Fruit fly (Drosophila melanogaster) whole organism, embryonic: ENCODE results near the gene Uro.

ENCODE experiments used
- Atf3 ChIP-seq: fragments of 200-800 bp; sonication (Bioruptor generic); optimal IDR thresholded peaks from 3 replicates; lab custom pipeline; 2016; ENCODE audit warnings: missing biosample characterization, missing genetic modification characterization
- CG1024 ChIP-seq: fragments of 200-800 bp; sonication (Bioruptor generic); IDR thresholded peaks from 2 replicates; pipeline ENCODE4 v1.3.6; 2022; ENCODE audit warnings: missing biosample characterization, missing genetic modification characterization
- CG11723 ChIP-seq: fragments of 200-800 bp; sonication (Bioruptor generic); optimal IDR thresholded peaks from 2 replicates; lab custom pipeline; 2017; ENCODE audit warnings: missing biosample characterization, mild to moderate bottlenecking, missing genetic modification characterization
- CG13624 ChIP-seq: fragments of 200-800 bp; sonication (Bioruptor generic); optimal IDR thresholded peaks from 2 replicates; lab custom pipeline; 2016; ENCODE audit warnings: missing biosample characterization, missing genetic modification characterization
- CG17802 ChIP-seq: fragments of 200-800 bp; sonication (Bioruptor generic); optimal IDR thresholded peaks from 2 replicates; lab custom pipeline; 2018; ENCODE audit warnings: missing biosample characterization, mild to moderate bottlenecking, missing genetic modification characterization, moderate library complexity
- CG1832 ChIP-seq: fragments of 200-800 bp; sonication (Bioruptor generic); optimal IDR thresholded peaks from 2 replicates; lab custom pipeline; 2017; ENCODE audit warnings: missing biosample characterization, mild to moderate bottlenecking, missing genetic modification characterization, inconsistent platforms
- CG18764 ChIP-seq: fragments of 200-800 bp; sonication (Bioruptor generic); optimal IDR thresholded peaks from 3 replicates; lab custom pipeline; 2016; ENCODE audit warnings: missing biosample characterization, missing genetic modification characterization
- CG2129 ChIP-seq: fragments of 200-800 bp; sonication (Bioruptor generic); IDR thresholded peaks from 2 replicates; pipeline ENCODE4 v1.3.6; 2022; ENCODE audit warnings: missing biosample characterization, missing genetic modification characterization; ENCODE audit not compliant: partially characterized antibody
- CG31441 ChIP-seq: fragments of 200-800 bp; sonication (Bioruptor generic); IDR thresholded peaks from 2 replicates; pipeline ENCODE4 v1.3.6; 2022; ENCODE audit warnings: missing biosample characterization, missing genetic modification characterization
- CG34376 ChIP-seq: fragments of 200-800 bp; sonication (Bioruptor generic); optimal IDR thresholded peaks from 2 replicates; lab custom pipeline; 2018; ENCODE audit warnings: missing biosample characterization, mild to moderate bottlenecking, missing genetic modification characterization
- CG3995 ChIP-seq: fragments of 200-800 bp; sonication (Bioruptor generic); optimal IDR thresholded peaks from 3 replicates; lab custom pipeline; 2016; ENCODE audit warnings: missing biosample characterization, missing genetic modification characterization
- CG4730 ChIP-seq: fragments of 200-800 bp; sonication (Bioruptor generic); IDR thresholded peaks from 2 replicates; pipeline ENCODE4 v1.3.6; 2022; ENCODE audit warnings: missing biosample characterization, missing genetic modification characterization
- CG9437 ChIP-seq: fragments of 200-800 bp; sonication (Bioruptor generic); optimal IDR thresholded peaks from 2 replicates; lab custom pipeline; 2018; ENCODE audit warnings: missing biosample characterization, mild to moderate bottlenecking, missing genetic modification characterization
- CG9876 ChIP-seq: fragments of 200-800 bp; sonication (Bioruptor generic); optimal IDR thresholded peaks from 2 replicates; lab custom pipeline; 2016; ENCODE audit warnings: missing biosample characterization, missing genetic modification characterization
- Dek ChIP-seq: fragments of 200-800 bp; sonication (Bioruptor generic); optimal IDR thresholded peaks from 3 replicates; lab custom pipeline; 2019; ENCODE audit warnings: missing biosample characterization, mild to moderate bottlenecking, missing genetic modification characterization, moderate library complexity
- Dip3 ChIP-seq: fragments of 200-800 bp; sonication (Bioruptor generic); optimal IDR thresholded peaks from 3 replicates; lab custom pipeline; 2016; ENCODE audit warnings: missing biosample characterization, missing genetic modification characterization
- Doc2 ChIP-seq: fragments of 200-800 bp; sonication (Bioruptor generic); IDR thresholded peaks from 2 replicates; pipeline ENCODE4 v1.3.6; 2022; ENCODE audit warnings: missing biosample characterization, missing genetic modification characterization
- Doc3 ChIP-seq: fragments of 200-800 bp; sonication (Bioruptor generic); IDR thresholded peaks from 3 replicates; pipeline ENCODE4 v1.3.6; 2022; ENCODE audit warnings: missing biosample characterization, missing genetic modification characterization; ENCODE audit not compliant: partially characterized antibody
- E2f2 ChIP-seq: fragments of 200-800 bp; sonication (Bioruptor generic); IDR thresholded peaks from 2 replicates; pipeline ENCODE4 v1.3.6; 2022; ENCODE audit warnings: missing biosample characterization, missing genetic modification characterization
- HLHmδ ChIP-seq: fragments of 200-800 bp; sonication (Bioruptor generic); optimal IDR thresholded peaks from 2 replicates; lab custom pipeline; 2018; ENCODE audit warnings: missing biosample characterization, mild to moderate bottlenecking, missing genetic modification characterization, moderate library complexity
- Lpt ChIP-seq: fragments of >200 bp; optimal IDR thresholded peaks from 2 replicates; lab custom pipeline; 2018; ENCODE audit warnings: missing biosample characterization, missing genetic modification characterization
- Oaz ChIP-seq: fragments of 200-800 bp; sonication (Bioruptor generic); IDR thresholded peaks from 2 replicates; pipeline ENCODE4 v1.3.6; 2022; ENCODE audit warnings: missing biosample characterization, missing genetic modification characterization
- Rx ChIP-seq: fragments of 200-800 bp; sonication (Bioruptor generic); IDR thresholded peaks from 2 replicates; pipeline ENCODE4 v1.3.6; 2022; ENCODE audit warnings: missing biosample characterization, missing genetic modification characterization
- Ssrp ChIP-seq: fragments of 200-800 bp; sonication (Bioruptor generic); optimal IDR thresholded peaks from 2 replicates; lab custom pipeline; 2018; ENCODE audit warnings: missing biosample characterization, mild to moderate bottlenecking, missing genetic modification characterization, moderate library complexity
- Tbp ChIP-seq: fragments of >200 bp; optimal IDR thresholded peaks from 2 replicates; lab custom pipeline; 2018; ENCODE audit warnings: missing biosample characterization, missing genetic modification characterization
- amos ChIP-seq: fragments of 200-800 bp; sonication (Bioruptor generic); IDR thresholded peaks from 2 replicates; pipeline ENCODE4 v1.3.6; 2022; ENCODE audit warnings: missing biosample characterization, missing genetic modification characterization; ENCODE audit not compliant: partially characterized antibody
- ase ChIP-seq: fragments of 200-800 bp; sonication (Bioruptor generic); IDR thresholded peaks from 3 replicates; pipeline ENCODE4 v1.3.6; 2022; ENCODE audit warnings: missing biosample characterization, missing genetic modification characterization
- cato ChIP-seq: fragments of 200-800 bp; sonication (Bioruptor generic); optimal IDR thresholded peaks from 2 replicates; lab custom pipeline; 2016; ENCODE audit warnings: missing biosample characterization, missing genetic modification characterization, borderline replicate concordance
- cg ChIP-seq: fragments of 200-800 bp; sonication (Bioruptor generic); optimal IDR thresholded peaks from 3 replicates; lab custom pipeline; 2019; ENCODE audit warnings: missing biosample characterization, mild to moderate bottlenecking, missing genetic modification characterization, moderate library complexity
- chinmo ChIP-seq: fragments of 200-800 bp; sonication (Bioruptor generic); IDR thresholded peaks from 4 replicates; pipeline ENCODE4 v1.3.6; 2022; ENCODE audit warnings: missing biosample characterization, missing genetic modification characterization; ENCODE audit not compliant: partially characterized antibody
- crp ChIP-seq, 2 experiments: fragments of 200-800 bp; sonication (Bioruptor generic); optimal IDR thresholded peaks; 2 replicates in 1 of 2; 3 replicates in 1 of 2; lab custom pipeline; 2017; ENCODE audit warnings: missing biosample characterization in 2 of 2, missing genetic modification characterization in 2 of 2, mild to moderate bottlenecking in 1 of 2, moderate library complexity in 1 of 2
- cwo ChIP-seq: fragments of 200-800 bp; sonication (Bioruptor generic); optimal IDR thresholded peaks from 3 replicates; lab custom pipeline; 2017; ENCODE audit warnings: missing biosample characterization, missing genetic modification characterization, mild to moderate bottlenecking, moderate library complexity, missing genetic modification reagents
- disco-r ChIP-seq: fragments of 200-800 bp; sonication (Bioruptor generic); optimal IDR thresholded peaks from 2 replicates; lab custom pipeline; 2016; ENCODE audit warnings: missing biosample characterization, missing genetic modification characterization
- lov ChIP-seq, 2 experiments: fragments of 200-800 bp in 1 of 2; fragments of >200 bp in 1 of 2; sonication (Bioruptor generic) in 1 of 2; IDR thresholded peaks in 1 of 2; optimal IDR thresholded peaks in 1 of 2; 2 replicates in 1 of 2; 3 replicates in 1 of 2; pipeline versions ENCODE4 v1.3.6 to Lab custom; 2017 to 2022; ENCODE audit warnings: missing biosample characterization in 1 of 2, missing genetic modification characterization in 1 of 2
- onecut ChIP-seq: fragments of 200-800 bp; sonication (Bioruptor generic); IDR thresholded peaks from 2 replicates; pipeline ENCODE4 v1.3.6; 2022; ENCODE audit warnings: missing biosample characterization, missing genetic modification characterization
- otp ChIP-seq: fragments of 200-800 bp; sonication (Bioruptor generic); IDR thresholded peaks from 3 replicates; pipeline ENCODE4, ENCODE4 v1.3.6; 2022; ENCODE audit warnings: missing biosample characterization, missing genetic modification characterization
- pan ChIP-seq, 4 experiments: fragments of >200 bp in 3 of 4; fragments of 200-800 bp in 1 of 4; sonication (Bioruptor generic) in 1 of 4; optimal IDR thresholded peaks in 3 of 4; IDR thresholded peaks in 1 of 4; 2 replicates each; pipeline versions ENCODE4 v1.3.6 to Lab custom; 2017 to 2022; ENCODE audit warnings: missing biosample characterization in 2 of 4, missing genetic modification characterization in 2 of 4, mixed read lengths in 1 of 4
- peb ChIP-seq: fragments of 200-800 bp; sonication (Bioruptor generic); IDR thresholded peaks from 2 replicates; pipeline ENCODE4 v1.3.6; 2022; ENCODE audit warnings: missing biosample characterization, missing genetic modification characterization
- pnt ChIP-seq: fragments of 200-800 bp; sonication (Bioruptor generic); optimal IDR thresholded peaks from 3 replicates; lab custom pipeline; 2016; ENCODE audit warnings: missing biosample characterization, missing genetic modification characterization
- prd ChIP-seq, 3 experiments: fragments of >200 bp in 2 of 3; fragments of 200-800 bp in 1 of 3; sonication (Bioruptor generic) in 1 of 3; optimal IDR thresholded peaks in 2 of 3; IDR thresholded peaks in 1 of 3; 2 replicates in 2 of 3; 3 replicates in 1 of 3; pipeline versions ENCODE4 v1.3.6 to Lab custom; 2017 to 2022; ENCODE audit warnings: missing biosample characterization in 1 of 3, missing genetic modification characterization in 1 of 3
- psq ChIP-seq: fragments of 200-800 bp; sonication (Bioruptor generic); optimal IDR thresholded peaks from 2 replicates; lab custom pipeline; 2017; ENCODE audit warnings: missing biosample characterization, missing genetic modification characterization
- so ChIP-seq: fragments of 200-800 bp; sonication (Bioruptor generic); IDR thresholded peaks from 3 replicates; pipeline ENCODE4 v1.3.6; 2022; ENCODE audit warnings: missing biosample characterization, missing genetic modification characterization
- stwl ChIP-seq: fragments of 200-800 bp; sonication (Bioruptor generic); optimal IDR thresholded peaks from 3 replicates; lab custom pipeline; 2018; ENCODE audit warnings: missing biosample characterization, mild to moderate bottlenecking, missing genetic modification characterization, moderate library complexity
- tgo ChIP-seq: fragments of 200-800 bp; sonication (Bioruptor generic); IDR thresholded peaks from 3 replicates; pipeline ENCODE4 v1.3.6; 2022; ENCODE audit warnings: missing biosample characterization, missing genetic modification characterization
- tin ChIP-seq: fragments of 200-800 bp; sonication (Bioruptor generic); optimal IDR thresholded peaks from 3 replicates; lab custom pipeline; 2016; ENCODE audit warnings: missing biosample characterization, missing genetic modification characterization
- zfh1 ChIP-seq: fragments of 200-800 bp; sonication (Bioruptor generic); IDR thresholded peaks from 3 replicates; pipeline ENCODE4 v1.3.6; 2022; ENCODE audit warnings: missing biosample characterization, missing genetic modification characterization

Gene Uro

DNA sequence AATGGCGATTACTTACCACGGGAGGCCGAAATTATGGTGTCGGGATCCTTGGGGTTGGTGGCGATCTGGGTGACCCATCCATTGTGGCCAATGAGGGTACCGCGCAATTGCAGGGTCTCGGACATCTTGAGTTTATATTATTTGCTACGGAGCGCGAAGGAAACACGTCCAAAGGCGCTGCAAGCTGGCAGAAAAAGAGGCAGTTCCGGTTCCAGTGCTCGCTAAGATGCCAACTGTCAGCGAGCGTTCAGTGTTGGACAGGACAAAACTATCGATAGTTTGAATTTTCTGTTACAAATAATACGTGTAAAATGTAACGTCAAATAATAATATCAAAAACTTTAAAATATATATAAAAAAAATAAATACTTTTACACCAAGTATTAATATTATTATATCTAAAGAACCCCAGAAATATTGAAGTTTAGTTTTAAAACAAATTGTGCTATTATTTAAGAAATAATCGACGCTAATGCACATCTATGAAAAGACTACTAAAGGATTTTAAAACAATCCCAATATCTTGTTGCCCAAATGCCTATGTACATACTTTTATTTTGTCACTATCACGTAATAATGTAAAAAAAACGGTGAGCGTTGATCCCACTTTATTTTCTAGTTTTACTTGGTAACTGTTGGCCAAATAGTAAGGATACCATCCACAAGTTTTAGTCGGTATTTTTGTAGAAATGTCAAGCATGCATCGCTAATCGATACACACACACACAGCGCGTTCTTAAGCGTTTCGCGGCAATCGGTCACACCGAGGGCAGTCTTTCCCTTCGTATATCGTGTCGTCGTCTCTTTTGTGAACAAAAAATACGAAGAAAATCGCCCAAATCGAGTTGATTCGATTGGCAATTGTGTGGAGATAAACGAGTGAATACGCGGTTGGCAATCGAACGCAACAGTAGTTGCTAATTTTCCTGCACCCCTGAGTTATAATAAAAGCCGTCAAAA lies 47.4 kb downstream of the Uro start, which contains the start of the genes Rack1 and mts (continued):
- TF ChIP-seq Dek: peak; percentile 75
- TF ChIP-seq Ssrp: peak; percentile 31
- TF ChIP-seq CG1832 (GFP tag; lab: Kevin White, UChicago): no peak
- TF ChIP-seq CG11723 (GFP tag; lab: Kevin White, UChicago): peak; percentile 84
- TF ChIP-seq chinmo: 0 out of 4 replicates have a peak, but pooled peaks have one; percentile 8
- peak; percentile 70 for TF ChIP-seq CG9876 (GFP tag; lab: Kevin White, UChicago)
- peak; percentile 98 for TF ChIP-seq HLHmδ (GFP tag; lab: Kevin White, UChicago)
- peak; percentile 34; the same call in 1 of the 2 replicates for TF ChIP-seq Oaz (GFP tag; lab: Robert Waterston, UW)
- TF ChIP-seq tin: peak; percentile 73
- peak; percentile 56; the same call in 1 of the 2 replicates for TF ChIP-seq CG1024 (GFP tag; lab: Robert Waterston, UW)
- peak; percentile 89 for TF ChIP-seq otp (GFP tag; lab: Robert Waterston, UW)
- peak; percentile 49 for TF ChIP-seq CG3995 (GFP tag; lab: Kevin White, UChicago)
- no peak for TF ChIP-seq lov (optimal IDR thresholded peaks at IDR 0.05; lab: Kevin White, UChicago)
- TF ChIP-seq lov (GFP tag; IDR thresholded peaks at IDR 0.05; lab: Robert Waterston, UW): peak; percentile 92
- peak; percentile 57 for TF ChIP-seq psq (GFP tag; lab: Kevin White, UChicago)
- peak; percentile 59 for TF ChIP-seq CG4730
- TF ChIP-seq Atf3 (GFP tag; lab: Kevin White, UChicago): peak; percentile 43
- TF ChIP-seq prd (optimal IDR thresholded peaks at IDR 0.05; lab: Kevin White, UChicago): no peak
- peak; percentile 57; the same call in 2 of the 3 replicates for TF ChIP-seq prd (GFP tag; IDR thresholded peaks at IDR 0.05; lab: Robert Waterston, UW)
- TF ChIP-seq cato (GFP tag; lab: Kevin White, UChicago): peak; percentile 67
- TF ChIP-seq amos (GFP tag; lab: Robert Waterston, UW): peak; percentile 74
- TF ChIP-seq Tbp (GFP tag; lab: Kevin White, UChicago): no peak
- peak; percentile 41; the same call in 1 of the 2 replicates for TF ChIP-seq peb (GFP tag; lab: Robert Waterston, UW)
- TF ChIP-seq stwl (tag; lab: Kevin White, UChicago): peak; percentile 57
- peak; percentile 75 for TF ChIP-seq CG18764
- TF ChIP-seq ase (GFP tag; lab: Robert Waterston, UW): peak; percentile 74; the same call in 2 of the 3 replicates
- TF ChIP-seq pan (optimal IDR thresholded peaks at IDR 0.05; lab: Kevin White, UChicago): no peak
- TF ChIP-seq pan (GFP tag; optimal IDR thresholded peaks at IDR 0.05 in 1 of 2, IDR thresholded peaks at IDR 0.05 in 1 of 2): peak in 1 of 2 experiments; percentile 75
- peak; percentile 96 for TF ChIP-seq CG34376 (GFP tag; lab: Kevin White, UChicago)
- peak; percentile 67 for TF ChIP-seq tgo (GFP tag; lab: Robert Waterston, UW)
- TF ChIP-seq zfh1 (GFP tag; lab: Robert Waterston, UW): peak; percentile 84
- TF ChIP-seq CG9437 (GFP tag; lab: Kevin White, UChicago): peak; percentile 92
- TF ChIP-seq cg (GFP tag; lab: Kevin White, UChicago): no peak
- TF ChIP-seq Doc3: no peak
- peak; percentile 72 for TF ChIP-seq CG31441 (GFP tag; lab: Robert Waterston, UW)
- peak; percentile 74 for TF ChIP-seq Rx (GFP tag; lab: Robert Waterston, UW)
- peak; percentile 66 for TF ChIP-seq disco-r (GFP tag; lab: Kevin White, UChicago)
- TF ChIP-seq so: peak; percentile 82; the same call in 2 of the 3 replicates
- TF ChIP-seq CG17802 (tag; lab: Kevin White, UChicago): peak; percentile 73
- peak; percentile 59 for TF ChIP-seq Dip3 (GFP tag; lab: Kevin White, UChicago)
- TF ChIP-seq Doc2: no peak
- peak in 1 of 2 experiments; percentile 54 for TF ChIP-seq crp (GFP tag; optimal IDR thresholded peaks at IDR 0.05; lab: Kevin White, UChicago)
- TF ChIP-seq cwo (GFP tag; lab: Kevin White, UChicago): peak; percentile 60
- no peak for TF ChIP-seq CG2129
- no peak for TF ChIP-seq pnt (GFP tag; lab: Kevin White, UChicago)
- no peak for TF ChIP-seq Lpt (GFP tag; lab: Kevin White, UChicago)
- peak; percentile 50; the same call in 1 of the 2 replicates for TF ChIP-seq E2f2 (GFP tag; lab: Robert Waterston, UW)
- peak; percentile 70 for TF ChIP-seq CG13624 (GFP tag; lab: Kevin White, UChicago)
- peak; percentile 88 for TF ChIP-seq onecut (GFP tag; lab: Robert Waterston, UW)
